Worm (Caenorhabditis elegans) whole organism, L4/young adult: ENCODE data around the gene srh-303.

ENCODE experiments used
- W03F9.2 ChIP-seq: fragments of 150-350 bp; optimal IDR thresholded peaks from 2 replicates; lab custom pipeline; 2014; ENCODE audit warnings: missing biosample characterization, missing genetic modification characterization
- dao-5 ChIP-seq: sonication (generic microtip); optimal IDR thresholded peaks from 2 replicates; lab custom pipeline; 2016; ENCODE audit warnings: missing genotype, missing genetic modification characterization, moderate library complexity, missing compliant biosample characterization
- him-1 ChIP-seq: sonication (generic microtip); optimal IDR thresholded peaks from 2 replicates; lab custom pipeline; 2016; ENCODE audit warnings: missing genotype, missing genetic modification reagents, missing genetic modification characterization, missing compliant biosample characterization

ce11 chrV:17828310-17828709, 3.1 kb upstream of the srh-303 start, which contains the start of gene srh-304:
- TF ChIP-seq him-1 (tag; lab: Kevin White, UChicago): no peak
- TF ChIP-seq W03F9.2 (tag; lab: Kevin White, UChicago): no peak
- no peak for TF ChIP-seq dao-5
